Fruit fly (Drosophila melanogaster) whole organism, embryonic: ENCODE measurements around the gene NimC2.

Experiments used
- ATbp ChIP-seq: fragments of 200-800 bp; sonication (Bioruptor generic); optimal IDR thresholded peaks from 2 replicates; lab custom pipeline; 2017; ENCODE audit warnings: missing biosample characterization, mild to moderate bottlenecking, missing genetic modification characterization, missing genetic modification reagents
- CG10979 ChIP-seq: fragments of 200-800 bp; sonication (Bioruptor generic); optimal IDR thresholded peaks from 2 replicates; lab custom pipeline; 2018; ENCODE audit warnings: missing biosample characterization, mild to moderate bottlenecking, missing genetic modification characterization, moderate library complexity
- CG11723 ChIP-seq: fragments of 200-800 bp; sonication (Bioruptor generic); optimal IDR thresholded peaks from 2 replicates; lab custom pipeline; 2017; ENCODE audit warnings: missing biosample characterization, mild to moderate bottlenecking, missing genetic modification characterization
- CG13424 ChIP-seq: fragments of 200-800 bp; sonication (Bioruptor generic); optimal IDR thresholded peaks from 2 replicates; lab custom pipeline; 2019; ENCODE audit warnings: missing biosample characterization, mild to moderate bottlenecking, missing genetic modification characterization, moderate library complexity
- CG13624 ChIP-seq: fragments of 200-800 bp; sonication (Bioruptor generic); optimal IDR thresholded peaks from 2 replicates; lab custom pipeline; 2016; ENCODE audit warnings: missing biosample characterization, missing genetic modification characterization
- CG15269 ChIP-seq: fragments of 200-800 bp; sonication (Bioruptor generic); optimal IDR thresholded peaks from 2 replicates; lab custom pipeline; 2018; ENCODE audit warnings: missing biosample characterization, mild to moderate bottlenecking, missing genetic modification characterization, moderate library complexity
- CG15601 ChIP-seq: fragments of 200-800 bp; sonication (Bioruptor generic); optimal IDR thresholded peaks from 3 replicates; lab custom pipeline; 2019; ENCODE audit warnings: missing biosample characterization, mild to moderate bottlenecking, missing genetic modification characterization, moderate library complexity
- CG16815 ChIP-seq: fragments of 200-800 bp; sonication (Bioruptor generic); optimal IDR thresholded peaks from 3 replicates; lab custom pipeline; 2017; ENCODE audit warnings: missing biosample characterization, mild to moderate bottlenecking, missing genetic modification characterization
- CG18476 ChIP-seq: fragments of 200-800 bp; sonication (Bioruptor generic); optimal IDR thresholded peaks from 2 replicates; lab custom pipeline; 2016; ENCODE audit warnings: missing biosample characterization, mild to moderate bottlenecking, missing genetic modification characterization
- CG2199 ChIP-seq: fragments of 200-800 bp; sonication (Bioruptor generic); IDR thresholded peaks from 3 replicates; pipeline ENCODE4 v1.3.6; 2022; ENCODE audit warnings: missing biosample characterization, missing genetic modification characterization
- CG30020 ChIP-seq: fragments of 200-800 bp; optimal IDR thresholded peaks from 2 replicates; lab custom pipeline; 2019; ENCODE audit warnings: missing biosample characterization, mild to moderate bottlenecking, missing genetic modification characterization, moderate library complexity
- CG32532 ChIP-seq: fragments of 200-800 bp; sonication (Bioruptor generic); IDR thresholded peaks from 2 replicates; pipeline ENCODE4 v1.3.6; 2022; ENCODE audit warnings: missing biosample characterization, missing genetic modification characterization
- CG3847 ChIP-seq: fragments of 200-800 bp; sonication (Bioruptor generic); IDR thresholded peaks from 2 replicates; pipeline ENCODE4 v1.3.6; 2022; ENCODE audit warnings: missing biosample characterization, missing genetic modification characterization
- CG5245 ChIP-seq: fragments of 200-800 bp; sonication (Bioruptor generic); optimal IDR thresholded peaks from 3 replicates; lab custom pipeline; 2016; ENCODE audit warnings: missing biosample characterization, missing genetic modification characterization
- CG6272 ChIP-seq: fragments of 200-800 bp; sonication (Bioruptor generic); IDR thresholded peaks from 2 replicates; pipeline ENCODE4 v1.3.6; 2022; ENCODE audit warnings: missing biosample characterization, missing genetic modification characterization
- CG6765 ChIP-seq: fragments of 200-800 bp; sonication (Bioruptor generic); optimal IDR thresholded peaks from 3 replicates; lab custom pipeline; 2017; ENCODE audit warnings: missing biosample characterization, mild to moderate bottlenecking, missing genetic modification characterization
- CG7987 ChIP-seq: fragments of 200-800 bp; sonication (Bioruptor generic); optimal IDR thresholded peaks from 2 replicates; lab custom pipeline; 2018; ENCODE audit warnings: missing biosample characterization, mild to moderate bottlenecking, missing genetic modification characterization, moderate library complexity
- CrebB ChIP-seq: fragments of 200-800 bp; sonication (Bioruptor generic); optimal IDR thresholded peaks from 3 replicates; lab custom pipeline; 2018; ENCODE audit warnings: missing biosample characterization, mild to moderate bottlenecking, missing genetic modification characterization
- D ChIP-seq, 2 experiments: fragments of 200-800 bp in 1 of 2; fragments of >200 bp in 1 of 2; sonication (Bioruptor generic) in 1 of 2; optimal IDR thresholded peaks; 2 replicates in 1 of 2; 3 replicates in 1 of 2; lab custom pipeline; 2017; ENCODE audit warnings: mild to moderate bottlenecking in 1 of 2, missing biosample characterization in 1 of 2, missing genetic modification characterization in 1 of 2, missing genetic modification reagents in 1 of 2
- Doc2 ChIP-seq: fragments of 200-800 bp; sonication (Bioruptor generic); IDR thresholded peaks from 2 replicates; pipeline ENCODE4 v1.3.6; 2022; ENCODE audit warnings: missing biosample characterization, missing genetic modification characterization
- Drgx ChIP-seq: fragments of 200-800 bp; sonication (Bioruptor generic); IDR thresholded peaks from 2 replicates; pipeline ENCODE4 v1.3.6; 2022; ENCODE audit warnings: missing biosample characterization, missing genetic modification characterization
- HmgZ ChIP-seq: fragments of 200-800 bp; sonication (Bioruptor generic); optimal IDR thresholded peaks from 2 replicates; lab custom pipeline; 2018; ENCODE audit warnings: missing biosample characterization, mild to moderate bottlenecking, missing genetic modification characterization
- Hr3 ChIP-seq: fragments of 200-800 bp; sonication (Bioruptor generic); optimal IDR thresholded peaks from 3 replicates; lab custom pipeline; 2016; ENCODE audit warnings: missing biosample characterization, missing genetic modification characterization
- Nf-YC ChIP-seq: fragments of 200-800 bp; optimal IDR thresholded peaks from 3 replicates; lab custom pipeline; 2019; ENCODE audit warnings: missing biosample characterization, mild to moderate bottlenecking, missing genetic modification characterization, moderate library complexity
- Oli ChIP-seq: fragments of 200-800 bp; sonication (Bioruptor generic); optimal IDR thresholded peaks from 2 replicates; lab custom pipeline; 2018; ENCODE audit warnings: missing biosample characterization, mild to moderate bottlenecking, missing genetic modification characterization, moderate library complexity
- Six4 ChIP-seq: fragments of 200-800 bp; sonication (Bioruptor generic); optimal IDR thresholded peaks from 2 replicates; lab custom pipeline; 2016; ENCODE audit warnings: missing biosample characterization, missing genetic modification characterization
- Sry-β ChIP-seq: fragments of 200-800 bp; sonication (Bioruptor generic); optimal IDR thresholded peaks from 2 replicates; lab custom pipeline; 2018; ENCODE audit warnings: missing biosample characterization, mild to moderate bottlenecking, missing genetic modification characterization, moderate library complexity
- amos ChIP-seq: fragments of 200-800 bp; sonication (Bioruptor generic); IDR thresholded peaks from 2 replicates; pipeline ENCODE4 v1.3.6; 2022; ENCODE audit warnings: missing biosample characterization, missing genetic modification characterization; ENCODE audit not compliant: partially characterized antibody
- aop ChIP-seq: fragments of 200-800 bp; sonication (Bioruptor generic); IDR thresholded peaks from 2 replicates; pipeline ENCODE4 v1.3.6; 2022; ENCODE audit warnings: missing biosample characterization, missing genetic modification characterization
- bsh ChIP-seq, 2 experiments: fragments of 200-800 bp; sonication (Bioruptor generic); optimal IDR thresholded peaks; 2 replicates each; lab custom pipeline; 2017 to 2018; ENCODE audit warnings: mild to moderate bottlenecking in 2 of 2, missing biosample characterization in 2 of 2, missing genetic modification characterization in 2 of 2, moderate library complexity in 1 of 2
- chn ChIP-seq: fragments of 200-800 bp; sonication (Bioruptor generic); optimal IDR thresholded peaks from 2 replicates; lab custom pipeline; 2016; ENCODE audit warnings: missing biosample characterization, missing genetic modification characterization
- ci ChIP-seq: fragments of 200-800 bp; sonication (Bioruptor generic); IDR thresholded peaks from 3 replicates; pipeline ENCODE4 v1.3.6; 2022; ENCODE audit warnings: missing biosample characterization, missing genetic modification characterization
- dan ChIP-seq: fragments of 200-800 bp; sonication (Bioruptor generic); IDR thresholded peaks from 2 replicates; pipeline ENCODE4 v1.3.6; 2022; ENCODE audit warnings: missing biosample characterization, missing genetic modification characterization
- exex ChIP-seq: fragments of 200-800 bp; sonication (Bioruptor generic); optimal IDR thresholded peaks from 4 replicates; lab custom pipeline; 2018; ENCODE audit warnings: missing biosample characterization, mild to moderate bottlenecking, missing genetic modification characterization, moderate library complexity
- fd96Cb ChIP-seq: fragments of 200-800 bp; sonication (Bioruptor generic); optimal IDR thresholded peaks from 2 replicates; lab custom pipeline; 2018; ENCODE audit warnings: missing biosample characterization, mild to moderate bottlenecking, missing genetic modification characterization, moderate library complexity
- fu2 ChIP-seq: fragments of 200-800 bp; sonication (Bioruptor generic); optimal IDR thresholded peaks from 2 replicates; lab custom pipeline; 2016; ENCODE audit warnings: missing biosample characterization, missing genetic modification characterization
- gt ChIP-seq: fragments of 200-800 bp; sonication (Bioruptor generic); IDR thresholded peaks from 2 replicates; pipeline ENCODE4 v1.3.6; 2022; ENCODE audit warnings: missing biosample characterization, missing genetic modification characterization
- hth ChIP-seq: fragments of >200 bp; optimal IDR thresholded peaks from 2 replicates; lab custom pipeline; 2017; ENCODE audit warnings: inconsistent platforms
- lilli ChIP-seq: fragments of 200-800 bp; sonication (Bioruptor generic); optimal IDR thresholded peaks from 3 replicates; lab custom pipeline; 2016; ENCODE audit warnings: missing biosample characterization, missing genetic modification characterization
- nmo ChIP-seq: fragments of 200-800 bp; sonication (Bioruptor generic); optimal IDR thresholded peaks from 2 replicates; lab custom pipeline; 2018; ENCODE audit warnings: missing biosample characterization, mild to moderate bottlenecking, missing genetic modification characterization, moderate library complexity
- pho ChIP-seq: fragments of 200-800 bp; sonication (Bioruptor generic); optimal IDR thresholded peaks from 2 replicates; lab custom pipeline; 2016; ENCODE audit warnings: missing biosample characterization, missing genetic modification characterization
- scrt ChIP-seq: fragments of 200-800 bp; sonication (Bioruptor generic); optimal IDR thresholded peaks from 2 replicates; lab custom pipeline; 2018; ENCODE audit warnings: missing biosample characterization, mild to moderate bottlenecking, missing genetic modification characterization, moderate library complexity
- sens ChIP-seq: fragments of 200-800 bp; sonication (Bioruptor generic); peaks from one replicate; lab custom pipeline; 2016; ENCODE audit warnings: missing biosample characterization, missing genetic modification characterization
- stc ChIP-seq: fragments of 200-800 bp; sonication (Bioruptor generic); IDR thresholded peaks from 2 replicates; pipeline ENCODE4 v1.3.6; 2022; ENCODE audit warnings: missing biosample characterization, missing genetic modification characterization
- stwl ChIP-seq: fragments of 200-800 bp; sonication (Bioruptor generic); optimal IDR thresholded peaks from 3 replicates; lab custom pipeline; 2018; ENCODE audit warnings: missing biosample characterization, mild to moderate bottlenecking, missing genetic modification characterization, moderate library complexity
- sug ChIP-seq: fragments of 200-800 bp; optimal IDR thresholded peaks from 2 replicates; lab custom pipeline; 2019; ENCODE audit warnings: missing biosample characterization, mild to moderate bottlenecking, missing genetic modification characterization, moderate library complexity
- unc-4 ChIP-seq: fragments of 200-800 bp; sonication (Bioruptor generic); IDR thresholded peaks from 2 replicates; pipeline ENCODE4 v1.3.6; 2022; ENCODE audit warnings: missing biosample characterization, missing genetic modification characterization; ENCODE audit not compliant: partially characterized antibody
- yki ChIP-seq: fragments of >200 bp; optimal IDR thresholded peaks from 3 replicates; lab custom pipeline; 2018
- z ChIP-seq: fragments of 200-800 bp; sonication (Bioruptor generic); IDR thresholded peaks from 3 replicates; pipeline ENCODE4 v1.3.6; 2022; ENCODE audit warnings: missing biosample characterization, missing genetic modification characterization

NimC2 gene

DNA sequence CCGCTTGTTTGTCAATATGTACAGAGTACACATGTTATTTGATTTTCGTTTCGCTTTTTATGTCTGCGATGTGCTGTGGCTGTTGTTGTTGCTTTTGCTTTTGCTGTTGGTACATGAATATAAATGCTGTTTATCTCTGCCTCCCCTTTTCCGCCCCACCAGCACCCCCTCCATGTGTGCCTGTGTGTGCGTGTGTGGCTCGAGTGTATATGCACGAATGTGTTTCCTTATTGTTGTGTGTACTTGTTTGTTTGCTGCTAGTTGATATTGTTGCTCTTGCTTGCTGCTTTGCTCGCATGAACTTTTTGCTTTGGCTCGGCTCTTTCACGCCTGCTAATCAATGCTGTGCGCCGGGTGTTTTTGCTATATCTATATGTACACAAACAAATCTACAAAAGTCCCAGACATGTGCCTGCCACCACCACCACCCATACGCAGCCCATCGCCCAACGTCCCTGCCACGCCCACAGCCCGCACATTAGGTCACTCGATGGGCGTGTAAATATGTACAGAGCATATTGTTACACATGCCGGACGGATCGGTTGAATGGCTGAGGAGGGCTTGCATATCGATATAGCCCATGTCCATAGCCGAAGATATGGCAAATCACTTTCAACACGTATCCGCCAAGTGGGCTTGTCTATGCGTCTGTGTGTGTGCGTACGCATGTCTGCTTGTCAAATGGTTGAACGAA lies 44.3 kb downstream of the NimC2 start (continued):
- TF ChIP-seq CG7987 (GFP tag; lab: Kevin White, UChicago) = peak; percentile 100
- TF ChIP-seq z (GFP tag; lab: Robert Waterston, UW) = peak; percentile 91
- TF ChIP-seq fd96Cb (tag; lab: Kevin White, UChicago) = peak; percentile 97
- peak; percentile 22 to 99 for TF ChIP-seq bsh (GFP tag; optimal IDR thresholded peaks at IDR 0.05; lab: Kevin White, UChicago)
- TF ChIP-seq ATbp (GFP tag; lab: Kevin White, UChicago) = peak; percentile 100
- TF ChIP-seq yki (lab: Kevin White, UChicago) = no peak
- TF ChIP-seq sens (GFP tag; lab: Kevin White, UChicago) = peak; percentile 100
- peak; percentile 99 for TF ChIP-seq CG15601 (tag; lab: Kevin White, UChicago)
- peak; percentile 88 for TF ChIP-seq Doc2 (GFP tag; lab: Robert Waterston, UW)
- peak; percentile 97 for TF ChIP-seq Hr3 (GFP tag; lab: Kevin White, UChicago)
- TF ChIP-seq amos (GFP tag; lab: Robert Waterston, UW) = no peak
- TF ChIP-seq CG16815 (GFP tag; lab: Kevin White, UChicago) = peak; percentile 91
- no peak for TF ChIP-seq D (optimal IDR thresholded peaks at IDR 0.05; lab: Kevin White, UChicago)
- peak; percentile 100 for TF ChIP-seq D (GFP tag; optimal IDR thresholded peaks at IDR 0.05; lab: Kevin White, UChicago)
- peak; percentile 99 for TF ChIP-seq Six4 (GFP tag; lab: Kevin White, UChicago)
- TF ChIP-seq CG10979 (tag; lab: Kevin White, UChicago) = peak; percentile 92
- peak; percentile 99 for TF ChIP-seq pho
- peak; percentile 98 for TF ChIP-seq CG13624 (GFP tag; lab: Kevin White, UChicago)
- peak; percentile 100 for TF ChIP-seq HmgZ (tag; lab: Kevin White, UChicago)
- TF ChIP-seq chn (GFP tag; lab: Kevin White, UChicago) = peak; percentile 96
- TF ChIP-seq Nf-YC (tag; lab: Kevin White, UChicago) = peak; percentile 92
- TF ChIP-seq CG18476 (GFP tag; lab: Kevin White, UChicago) = peak; percentile 98
- no peak for TF ChIP-seq unc-4 (GFP tag; lab: Robert Waterston, UW)
- TF ChIP-seq CG2199 (GFP tag; lab: Robert Waterston, UW) = peak; percentile 99
- TF ChIP-seq hth = no peak
- TF ChIP-seq sug (tag; lab: Kevin White, UChicago) = peak; percentile 97
- peak; percentile 97 for TF ChIP-seq fu2 (GFP tag; lab: Kevin White, UChicago)
- TF ChIP-seq CrebB (tag; lab: Kevin White, UChicago) = peak; percentile 100
- 0 out of 2 replicates have a peak, but pooled peaks have one; percentile 29 for TF ChIP-seq dan
- TF ChIP-seq CG32532 (GFP tag; lab: Robert Waterston, UW) = peak; percentile 88
- peak; percentile 89 for TF ChIP-seq stwl (tag; lab: Kevin White, UChicago)
- peak; percentile 94 for TF ChIP-seq Oli
- peak; percentile 90 for TF ChIP-seq nmo
- peak; percentile 100 for TF ChIP-seq CG11723 (GFP tag; lab: Kevin White, UChicago)
- peak; percentile 85 for TF ChIP-seq Sry-β
- peak; percentile 95 for TF ChIP-seq gt
- TF ChIP-seq CG15269 = peak; percentile 98
- TF ChIP-seq aop = peak; percentile 92
- TF ChIP-seq stc (GFP tag; lab: Robert Waterston, UW) = peak; percentile 98
- peak; percentile 94 for TF ChIP-seq exex (tag; lab: Kevin White, UChicago)
- TF ChIP-seq CG6272 (GFP tag; lab: Robert Waterston, UW) = peak; percentile 41
- peak; percentile 100 for TF ChIP-seq ci
- peak; percentile 98 for TF ChIP-seq CG13424
- peak; percentile 85 for TF ChIP-seq CG30020 (tag; lab: Kevin White, UChicago)
- peak; percentile 88 for TF ChIP-seq Drgx (GFP tag; lab: Robert Waterston, UW)
- TF ChIP-seq lilli (GFP tag; lab: Kevin White, UChicago) = peak; percentile 91
- peak; percentile 99 for TF ChIP-seq CG6765
- peak; percentile 98 for TF ChIP-seq scrt (GFP tag; lab: Kevin White, UChicago)
- peak; percentile 96 for TF ChIP-seq CG3847
- peak; percentile 99 for TF ChIP-seq CG5245 (GFP tag; lab: Kevin White, UChicago)
